Worm (Caenorhabditis elegans) whole organism, late embryonic: ENCODE results near the gene F58B4.7.

ENCODE experiments used
- ceh-30 ChIP-seq: fragments of 150-350 bp; optimal IDR thresholded peaks from 2 replicates; lab custom pipeline; 2014; ENCODE audit warnings: missing biosample characterization, missing genetic modification characterization
- pqm-1 ChIP-seq: sonication (generic microtip); optimal IDR thresholded peaks from 2 replicates; lab custom pipeline; 2016; ENCODE audit warnings: missing genetic modification characterization, missing compliant biosample characterization

DNA sequence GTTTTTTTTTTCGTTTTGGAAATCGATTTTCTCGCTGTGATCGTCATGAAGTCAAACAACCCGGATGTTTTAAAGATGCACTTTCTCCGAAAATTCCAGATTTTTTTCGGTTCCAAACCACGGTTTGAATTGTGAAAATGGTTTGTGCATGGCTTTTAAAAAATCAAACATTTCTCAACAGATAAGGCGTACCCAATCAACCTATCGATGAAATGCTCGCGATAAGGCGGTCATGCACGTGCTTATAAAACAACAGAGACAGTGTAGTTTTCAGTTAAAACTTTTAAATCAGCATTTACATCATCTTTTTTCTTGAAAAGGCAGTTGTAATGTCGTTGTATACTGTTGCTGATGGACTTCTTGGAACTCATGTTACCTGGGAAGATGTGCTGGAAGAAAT is 9.3 kb upstream of the F58B4.7 start, which contains the start of gene F58B4.5:
- TF ChIP-seq pqm-1 (tag; lab: Kevin White, UChicago) (no peak), ceh-30 (tag; lab: Kevin White, UChicago) (no peak)
